Fruit fly (Drosophila melanogaster) whole organism, embryonic: ENCODE measurements around the gene Dph5.

Experiments used
- Bgb ChIP-seq: fragments of 200-800 bp; sonication (Bioruptor generic); IDR thresholded peaks from 2 replicates; pipeline ENCODE4 v1.3.6; 2022; ENCODE audit warnings: missing biosample characterization, missing genetic modification characterization; ENCODE audit not compliant: partially characterized antibody
- CG1233 ChIP-seq: fragments of 200-800 bp; sonication (Bioruptor generic); optimal IDR thresholded peaks from 4 replicates; lab custom pipeline; 2018; ENCODE audit warnings: missing biosample characterization, mild to moderate bottlenecking, missing genetic modification characterization
- CG12659 ChIP-seq: fragments of 200-800 bp; sonication (Bioruptor generic); optimal IDR thresholded peaks from 3 replicates; lab custom pipeline; 2017; ENCODE audit warnings: mild to moderate bottlenecking, missing biosample characterization, missing genetic modification reagents, missing genetic modification characterization
- CG13624 ChIP-seq: fragments of 200-800 bp; sonication (Bioruptor generic); optimal IDR thresholded peaks from 2 replicates; lab custom pipeline; 2016; ENCODE audit warnings: missing biosample characterization, missing genetic modification characterization
- CG14965 ChIP-seq: fragments of 200-800 bp; sonication (Bioruptor generic); optimal IDR thresholded peaks from 2 replicates; lab custom pipeline; 2016; ENCODE audit warnings: missing biosample characterization, missing genetic modification characterization, borderline replicate concordance
- CG2116 ChIP-seq: fragments of 200-800 bp; sonication (Bioruptor generic); optimal IDR thresholded peaks from 3 replicates; lab custom pipeline; 2018; ENCODE audit warnings: missing biosample characterization, mild to moderate bottlenecking, missing genetic modification characterization
- CG34224 ChIP-seq: fragments of 200-800 bp; sonication (Bioruptor generic); IDR thresholded peaks from 3 replicates; pipeline ENCODE4 v1.3.6; 2022; ENCODE audit warnings: missing biosample characterization, missing genetic modification characterization; ENCODE audit not compliant: partially characterized antibody
- CG3838 ChIP-seq: fragments of 200-800 bp; sonication (Bioruptor generic); optimal IDR thresholded peaks from 3 replicates; lab custom pipeline; 2016; ENCODE audit warnings: missing biosample characterization, missing genetic modification characterization
- CG5180 ChIP-seq: fragments of 200-800 bp; sonication (Bioruptor generic); optimal IDR thresholded peaks from 3 replicates; lab custom pipeline; 2017; ENCODE audit warnings: missing biosample characterization, missing genetic modification characterization, mild to moderate bottlenecking, moderate library complexity, missing genetic modification reagents
- CG6765 ChIP-seq: fragments of 200-800 bp; sonication (Bioruptor generic); optimal IDR thresholded peaks from 3 replicates; lab custom pipeline; 2017; ENCODE audit warnings: missing biosample characterization, mild to moderate bottlenecking, missing genetic modification characterization
- CG6791 ChIP-seq: fragments of 200-800 bp; sonication (Bioruptor generic); IDR thresholded peaks from 3 replicates; pipeline ENCODE4 v1.3.6; 2022; ENCODE audit warnings: missing biosample characterization, missing genetic modification characterization; ENCODE audit not compliant: partially characterized antibody
- CG7928 ChIP-seq: fragments of 200-800 bp; sonication (Bioruptor generic); optimal IDR thresholded peaks from 2 replicates; lab custom pipeline; 2017; ENCODE audit warnings: missing biosample characterization, mild to moderate bottlenecking, missing genetic modification characterization
- CG9215 ChIP-seq: fragments of 200-800 bp; sonication (Bioruptor generic); IDR thresholded peaks from 2 replicates; pipeline ENCODE4 v1.3.6; 2022; ENCODE audit warnings: missing biosample characterization, missing genetic modification characterization
- CG9437 ChIP-seq: fragments of 200-800 bp; sonication (Bioruptor generic); optimal IDR thresholded peaks from 2 replicates; lab custom pipeline; 2018; ENCODE audit warnings: missing biosample characterization, mild to moderate bottlenecking, missing genetic modification characterization
- CG9797 ChIP-seq: fragments of 200-800 bp; sonication (Bioruptor generic); optimal IDR thresholded peaks from 3 replicates; lab custom pipeline; 2018; ENCODE audit warnings: missing biosample characterization, mild to moderate bottlenecking, missing genetic modification characterization
- Dp ChIP-seq: fragments of 200-800 bp; sonication (Bioruptor generic); optimal IDR thresholded peaks from 2 replicates; lab custom pipeline; 2018; ENCODE audit warnings: missing biosample characterization, mild to moderate bottlenecking, missing genetic modification characterization, moderate library complexity
- Dref ChIP-seq: fragments of 200-800 bp; sonication (Bioruptor generic); IDR thresholded peaks from 2 replicates; pipeline ENCODE4 v1.3.6; 2022; ENCODE audit warnings: missing biosample characterization, missing genetic modification characterization
- ERR ChIP-seq: fragments of 200-800 bp; sonication (Bioruptor generic); optimal IDR thresholded peaks from 2 replicates; lab custom pipeline; 2016; ENCODE audit warnings: missing biosample characterization, missing genetic modification characterization
- HLH4C ChIP-seq: fragments of 200-800 bp; sonication (Bioruptor generic); IDR thresholded peaks from 3 replicates; pipeline ENCODE4 v1.3.6; 2022; ENCODE audit warnings: missing biosample characterization, missing genetic modification characterization; ENCODE audit not compliant: partially characterized antibody
- Hmr ChIP-seq: fragments of 200-800 bp; sonication (Bioruptor generic); optimal IDR thresholded peaks from 3 replicates; lab custom pipeline; 2017; ENCODE audit warnings: mild to moderate bottlenecking, missing biosample characterization, missing genetic modification reagents, missing genetic modification characterization
- MESR4 ChIP-seq: fragments of 200-800 bp; sonication (Bioruptor generic); optimal IDR thresholded peaks from 2 replicates; lab custom pipeline; 2018; ENCODE audit warnings: missing biosample characterization, mild to moderate bottlenecking, missing genetic modification characterization, moderate library complexity
- Myb ChIP-seq: fragments of 200-800 bp; sonication (Bioruptor generic); optimal IDR thresholded peaks from 2 replicates; lab custom pipeline; 2016; ENCODE audit warnings: missing biosample characterization, missing genetic modification characterization
- Opbp ChIP-seq: fragments of 200-800 bp; sonication (Bioruptor generic); IDR thresholded peaks from 3 replicates; pipeline ENCODE4 v1.3.6; 2022; ENCODE audit warnings: missing biosample characterization, missing genetic modification characterization; ENCODE audit not compliant: partially characterized antibody
- Poxn ChIP-seq: fragments of 200-800 bp; sonication (Bioruptor generic); IDR thresholded peaks from 2 replicates; pipeline ENCODE4 v1.3.6; 2022; ENCODE audit warnings: missing biosample characterization, missing genetic modification characterization
- Scr ChIP-seq: fragments of 200-800 bp; sonication (Bioruptor generic); IDR thresholded peaks from 2 replicates; pipeline ENCODE4 v1.3.6; 2022; ENCODE audit warnings: missing biosample characterization, missing genetic modification characterization; ENCODE audit not compliant: partially characterized antibody
- Stat92E ChIP-seq, 3 experiments: fragments of >200 bp in 2 of 3; fragments of 200-800 bp in 1 of 3; sonication (Bioruptor generic) in 1 of 3; optimal IDR thresholded peaks; 2 replicates each; lab custom pipeline; 2017 to 2019; ENCODE audit warnings: missing biosample characterization in 3 of 3, missing genetic modification characterization in 3 of 3, mild to moderate bottlenecking in 1 of 3, moderate library complexity in 1 of 3
- Trl ChIP-seq, 3 experiments: fragments of >200 bp in 2 of 3; fragments of 200-800 bp in 1 of 3; sonication (Bioruptor generic) in 1 of 3; optimal IDR thresholded peaks; 2 replicates in 1 of 3; 3 replicates in 2 of 3; lab custom pipeline; 2016 to 2017; ENCODE audit warnings: missing biosample characterization in 1 of 3, missing genetic modification characterization in 1 of 3
- Usf ChIP-seq: fragments of 200-800 bp; sonication (Bioruptor generic); optimal IDR thresholded peaks from 2 replicates; lab custom pipeline; 2017; ENCODE audit warnings: missing genotype, missing biosample characterization, missing genetic modification characterization
- ac ChIP-seq: fragments of 200-800 bp; sonication (Bioruptor generic); optimal IDR thresholded peaks from 3 replicates; lab custom pipeline; 2017; ENCODE audit warnings: missing biosample characterization, mild to moderate bottlenecking, missing genetic modification characterization
- al ChIP-seq: fragments of 200-800 bp; sonication (Bioruptor generic); IDR thresholded peaks from 2 replicates; pipeline ENCODE4 v1.3.6; 2022; ENCODE audit warnings: missing biosample characterization, missing genetic modification characterization
- amos ChIP-seq: fragments of 200-800 bp; sonication (Bioruptor generic); IDR thresholded peaks from 2 replicates; pipeline ENCODE4 v1.3.6; 2022; ENCODE audit warnings: missing biosample characterization, missing genetic modification characterization; ENCODE audit not compliant: partially characterized antibody
- chinmo ChIP-seq: fragments of 200-800 bp; sonication (Bioruptor generic); IDR thresholded peaks from 4 replicates; pipeline ENCODE4 v1.3.6; 2022; ENCODE audit warnings: missing biosample characterization, missing genetic modification characterization; ENCODE audit not compliant: partially characterized antibody
- crp ChIP-seq, 2 experiments: fragments of 200-800 bp; sonication (Bioruptor generic); optimal IDR thresholded peaks; 2 replicates in 1 of 2; 3 replicates in 1 of 2; lab custom pipeline; 2017; ENCODE audit warnings: missing biosample characterization in 2 of 2, missing genetic modification characterization in 2 of 2, mild to moderate bottlenecking in 1 of 2, moderate library complexity in 1 of 2
- esg ChIP-seq: fragments of 200-800 bp; sonication (Bioruptor generic); conservative IDR thresholded peaks from 2 replicates; pipeline ENCODE4 v1.3.6; 2022; ENCODE audit warnings: missing biosample characterization, missing genetic modification characterization
- gfzf ChIP-seq: fragments of 200-800 bp; sonication (Bioruptor generic); optimal IDR thresholded peaks from 2 replicates; lab custom pipeline; 2016; ENCODE audit warnings: missing biosample characterization, mild to moderate bottlenecking, missing genetic modification characterization, moderate library complexity
- inv ChIP-seq: fragments of 200-800 bp; sonication (Bioruptor generic); IDR thresholded peaks from 2 replicates; pipeline ENCODE4 v1.3.6; 2022; ENCODE audit warnings: missing biosample characterization, missing genetic modification characterization; ENCODE audit not compliant: partially characterized antibody
- mam ChIP-seq: fragments of 200-800 bp; sonication (Bioruptor generic); optimal IDR thresholded peaks from 3 replicates; lab custom pipeline; 2016; ENCODE audit warnings: missing biosample characterization, missing genetic modification characterization
- nerfin-2 ChIP-seq: fragments of 200-800 bp; sonication (Bioruptor generic); IDR thresholded peaks from 2 replicates; pipeline ENCODE4 v1.3.6; 2022; ENCODE audit warnings: missing biosample characterization, missing genetic modification characterization; ENCODE audit not compliant: partially characterized antibody
- oc ChIP-seq: fragments of 200-800 bp; sonication (Bioruptor generic); optimal IDR thresholded peaks from 2 replicates; lab custom pipeline; 2018; ENCODE audit warnings: missing biosample characterization, mild to moderate bottlenecking, missing genetic modification characterization, moderate library complexity
- peb ChIP-seq: fragments of 200-800 bp; sonication (Bioruptor generic); IDR thresholded peaks from 2 replicates; pipeline ENCODE4 v1.3.6; 2022; ENCODE audit warnings: missing biosample characterization, missing genetic modification characterization
- pzg ChIP-seq: fragments of 200-800 bp; sonication (Bioruptor generic); optimal IDR thresholded peaks from 3 replicates; lab custom pipeline; 2018; ENCODE audit warnings: missing biosample characterization, mild to moderate bottlenecking, missing genetic modification characterization, moderate library complexity
- sens ChIP-seq: fragments of 200-800 bp; sonication (Bioruptor generic); peaks from one replicate; lab custom pipeline; 2016; ENCODE audit warnings: missing biosample characterization, missing genetic modification characterization
- tll ChIP-seq, 2 experiments: fragments of 200-800 bp in 1 of 2; fragments of >200 bp in 1 of 2; sonication (Bioruptor generic) in 1 of 2; optimal IDR thresholded peaks; 2 replicates each; lab custom pipeline; 2017 to 2019; ENCODE audit warnings: missing biosample characterization in 2 of 2, missing genetic modification characterization in 2 of 2, mild to moderate bottlenecking in 1 of 2, moderate library complexity in 1 of 2
- unc-4 ChIP-seq: fragments of 200-800 bp; sonication (Bioruptor generic); IDR thresholded peaks from 2 replicates; pipeline ENCODE4 v1.3.6; 2022; ENCODE audit warnings: missing biosample characterization, missing genetic modification characterization; ENCODE audit not compliant: partially characterized antibody
- vnd ChIP-seq: fragments of 200-800 bp; sonication (Bioruptor generic); IDR thresholded peaks from 3 replicates; pipeline ENCODE4 v1.3.6; 2022; ENCODE audit warnings: missing biosample characterization, missing genetic modification characterization; ENCODE audit not compliant: partially characterized antibody
- zen ChIP-seq: fragments of 200-800 bp; sonication (Bioruptor generic); optimal IDR thresholded peaks from 3 replicates; lab custom pipeline; 2018; ENCODE audit warnings: missing biosample characterization, mild to moderate bottlenecking, missing genetic modification characterization, moderate library complexity
- zen2 ChIP-seq: fragments of 200-800 bp; sonication (Bioruptor generic); IDR thresholded peaks from 3 replicates; pipeline ENCODE4 v1.3.6; 2022; ENCODE audit warnings: missing biosample characterization, missing genetic modification characterization; ENCODE audit not compliant: partially characterized antibody

Dph5 gene

dm6 chr3R:22618280-22618679 lies 35.3 kb upstream of the Dph5 start, which contains the start of gene mRpL45 (continued):
- TF ChIP-seq tll (GFP tag; optimal IDR thresholded peaks at IDR 0.05; lab: Kevin White, UChicago), result no peak
- peak; percentile 59 for TF ChIP-seq CG2116
- TF ChIP-seq ac (GFP tag; lab: Kevin White, UChicago), result no peak
- no peak for TF ChIP-seq ERR (GFP tag; lab: Kevin White, UChicago)
- TF ChIP-seq chinmo (GFP tag; lab: Robert Waterston, UW), result no peak; the same call in 3 of the 4 replicates
- TF ChIP-seq sens (GFP tag; lab: Kevin White, UChicago), result peak; percentile 47
- no peak for TF ChIP-seq oc (tag; lab: Kevin White, UChicago)
- no peak for TF ChIP-seq CG9437 (GFP tag; lab: Kevin White, UChicago)
- TF ChIP-seq nerfin-2 (GFP tag; lab: Robert Waterston, UW), result peak; percentile 55; the same call in 1 of the 2 replicates
- peak; percentile 60 for TF ChIP-seq Dp
- TF ChIP-seq CG12659, result peak; percentile 19
- TF ChIP-seq peb (GFP tag; lab: Robert Waterston, UW), result no peak
- no peak for TF ChIP-seq al (GFP tag; lab: Robert Waterston, UW)
- peak; percentile 77 for TF ChIP-seq CG6791 (GFP tag; lab: Robert Waterston, UW)
- peak; percentile 78 for TF ChIP-seq CG34224 (GFP tag; lab: Robert Waterston, UW)
- TF ChIP-seq CG3838, result no peak
- TF ChIP-seq gfzf, result peak; percentile 66
- TF ChIP-seq Dref, result peak; percentile 84
- TF ChIP-seq unc-4 (GFP tag; lab: Robert Waterston, UW), result peak; percentile 53; the same call in 1 of the 2 replicates
- TF ChIP-seq Usf, result no peak
- peak; percentile 50 for TF ChIP-seq pzg (GFP tag; lab: Kevin White, UChicago)
- TF ChIP-seq vnd, result peak; percentile 39; the same call in 1 of the 3 replicates
- TF ChIP-seq CG1233 (GFP tag; lab: Kevin White, UChicago), result no peak
- peak; percentile 12 for TF ChIP-seq zen (tag; lab: Kevin White, UChicago)
- TF ChIP-seq esg, result no peak
- TF ChIP-seq Stat92E (GFP tag; optimal IDR thresholded peaks at IDR 0.05; lab: Kevin White, UChicago), result no peak
- no peak for TF ChIP-seq Hmr (GFP tag; lab: Kevin White, UChicago)
- TF ChIP-seq mam (GFP tag; lab: Kevin White, UChicago), result no peak
- peak in 1 of 2 experiments; percentile 80 for TF ChIP-seq crp (GFP tag; optimal IDR thresholded peaks at IDR 0.05; lab: Kevin White, UChicago)
- TF ChIP-seq Trl (optimal IDR thresholded peaks at IDR 0.05; lab: Kevin White, UChicago), result no peak
- TF ChIP-seq Trl (GFP tag; optimal IDR thresholded peaks at IDR 0.05; lab: Kevin White, UChicago), result no peak
- TF ChIP-seq Bgb (GFP tag; lab: Robert Waterston, UW), result peak; percentile 66
- TF ChIP-seq CG9215 (GFP tag; lab: Robert Waterston, UW), result no peak
- no peak for TF ChIP-seq CG7928 (GFP tag; lab: Kevin White, UChicago)
- TF ChIP-seq Scr, result peak; percentile 54
- no peak for TF ChIP-seq CG14965
- peak; percentile 53 for TF ChIP-seq MESR4
- TF ChIP-seq zen2 (GFP tag; lab: Robert Waterston, UW), result 0 out of 3 replicates have a peak, but pooled peaks have one; percentile 37
- TF ChIP-seq amos (GFP tag; lab: Robert Waterston, UW), result peak; percentile 48; the same call in 1 of the 2 replicates
- TF ChIP-seq Opbp, result peak; percentile 36; the same call in 2 of the 3 replicates
- TF ChIP-seq CG9797, result peak; percentile 20
- TF ChIP-seq Myb, result peak; percentile 85
- no peak for TF ChIP-seq Poxn
- TF ChIP-seq inv (GFP tag; lab: Robert Waterston, UW), result peak; percentile 36
- no peak for TF ChIP-seq CG5180 (GFP tag; lab: Kevin White, UChicago)
- TF ChIP-seq HLH4C (GFP tag; lab: Robert Waterston, UW), result peak; percentile 80
- no peak for TF ChIP-seq CG6765 (GFP tag; lab: Kevin White, UChicago)
- no peak for TF ChIP-seq CG13624 (GFP tag; lab: Kevin White, UChicago)
